Worm (Caenorhabditis elegans): ENCODE measurements around the gene acr-7.
A peak's percentile ranks its signal among the peaks of the same experiment; 100 is the strongest.

Gene acr-7

DNA sequence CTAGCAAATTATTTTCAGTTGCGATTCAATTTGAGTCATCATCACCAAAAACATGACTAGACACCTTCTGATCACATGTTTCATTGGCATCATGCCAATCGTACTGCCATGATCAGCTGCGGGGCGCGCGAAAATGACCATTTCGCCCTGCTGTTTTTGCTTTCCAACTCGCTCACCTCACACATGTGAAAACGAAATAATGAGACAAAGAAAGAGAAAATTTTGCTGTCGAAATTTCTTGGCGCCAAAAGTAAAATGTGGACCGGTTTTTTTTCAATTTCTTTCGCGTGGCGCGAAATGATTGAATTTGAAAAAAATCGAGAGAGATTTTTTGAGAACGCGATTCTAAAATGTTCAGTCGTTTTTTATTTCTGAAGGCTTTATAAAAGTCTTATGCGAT lies 42.7 kb downstream of the acr-7 start (continued):
- no peak for TF ChIP-seq C04F5.9 (tag; optimal IDR thresholded peaks at IDR 0.05)
- TF ChIP-seq unc-130 (tag; optimal IDR thresholded peaks at IDR 0.05) = no peak
- no peak for TF ChIP-seq fkh-10 (GFP tag; optimal IDR thresholded peaks at IDR 0.05)
- TF ChIP-seq hlh-17 (GFP tag; optimal IDR thresholded peaks at IDR 0.05; ENCODE audit: borderline replicate concordance) = no peak
- no peak for TF ChIP-seq rnt-1 (tag; optimal IDR thresholded peaks at IDR 0.05)
- no peak for TF ChIP-seq ama-1 (optimal IDR thresholded peaks at IDR 0.05)
- no peak for TF ChIP-seq unc-30 (tag; optimal IDR thresholded peaks at IDR 0.05)
- peak; percentile 98 for TF ChIP-seq nhr-85 (tag)
- no peak for TF ChIP-seq pqm-1 (tag; optimal IDR thresholded peaks at IDR 0.05)
- peak; percentile 96 for TF ChIP-seq blmp-1 (tag; optimal IDR thresholded peaks at IDR 0.05)
- no peak for TF ChIP-seq unc-98 (GFP tag; IDR thresholded peaks at IDR 0.05)
- peak; percentile 52 for TF ChIP-seq snu-23 (GFP tag; optimal IDR thresholded peaks at IDR 0.05)
- TF ChIP-seq unc-62 (GFP tag; optimal IDR thresholded peaks at IDR 0.05) = no peak
- TF ChIP-seq grh-1 (GFP tag; IDR thresholded peaks at IDR 0.05) = peak; percentile 90
- TF ChIP-seq lsy-2 (tag; optimal IDR thresholded peaks at IDR 0.05) = peak in 1 of 2 experiments; percentile 16
- peak; percentile 19 for TF ChIP-seq nhr-90 (tag; optimal IDR thresholded peaks at IDR 0.05; ENCODE audit: poor library complexity)
- no peak for TF ChIP-seq ets-5 (GFP tag; IDR thresholded peaks at IDR 0.05)
- TF ChIP-seq Y116A8C.19 (tag; optimal IDR thresholded peaks at IDR 0.05; ENCODE audit: borderline replicate concordance) = no peak
- TF ChIP-seq isw-1 (GFP tag; IDR thresholded peaks at IDR 0.05) = no peak
- no peak for TF ChIP-seq efl-3 (GFP tag; optimal IDR thresholded peaks at IDR 0.05)
- TF ChIP-seq nhr-47 (tag; optimal IDR thresholded peaks at IDR 0.05) = peak; percentile 19
- TF ChIP-seq ceh-90 (tag; optimal IDR thresholded peaks at IDR 0.05) = no peak
- peak; percentile 74 for TF ChIP-seq nhr-71 (tag; optimal IDR thresholded peaks at IDR 0.05)
- no peak for TF ChIP-seq jun-1 (tag; optimal IDR thresholded peaks at IDR 0.05)
- TF ChIP-seq egl-13 (tag; optimal IDR thresholded peaks at IDR 0.05) = no peak
- no peak for TF ChIP-seq elt-2 (tag; optimal IDR thresholded peaks at IDR 0.05)
- no peak for TF ChIP-seq nhr-237 (tag; optimal IDR thresholded peaks at IDR 0.05)

DNA sequence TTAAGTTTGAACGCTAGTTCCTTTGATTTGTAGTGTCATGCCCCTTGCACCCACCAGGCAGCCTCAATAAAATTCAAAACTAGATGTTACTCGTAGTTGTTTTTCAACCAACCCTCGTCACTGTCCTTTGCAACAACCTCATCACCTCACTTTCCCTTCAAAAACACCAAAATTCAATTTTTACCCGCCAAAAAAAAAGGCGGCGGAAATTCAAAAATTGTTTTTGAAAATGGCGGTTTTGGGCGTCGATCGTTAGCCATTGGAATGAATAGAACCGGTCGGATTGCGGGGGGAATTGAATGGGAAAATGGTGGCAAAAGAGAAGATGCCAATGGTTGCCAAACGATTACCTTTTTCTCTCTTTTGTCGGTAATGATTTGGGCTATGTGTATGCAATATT lies 43.5 kb downstream of the acr-7 start:
- no peak for TF ChIP-seq vab-15 (tag; optimal IDR thresholded peaks at IDR 0.05)
- TF ChIP-seq lin-35 (GFP tag; optimal IDR thresholded peaks at IDR 0.05) = peak in 1 of 2 experiments; percentile 63
- no peak for TF ChIP-seq elt-3 (tag; optimal IDR thresholded peaks at IDR 0.05)
- TF ChIP-seq blmp-1 (tag; optimal IDR thresholded peaks at IDR 0.05) = peak; percentile 53
- peak in 1 of 2 experiments; percentile 11 for TF ChIP-seq efl-1 (optimal IDR thresholded peaks at IDR 0.05)
- TF ChIP-seq efl-1 (GFP tag; optimal IDR thresholded peaks at IDR 0.05 in 1 of 2) = peak; percentile 46 to 94
- TF ChIP-seq lir-3 (tag; optimal IDR thresholded peaks at IDR 0.05; ENCODE audit: poor library complexity) = no peak
- peak; percentile 17 to 50 (median 40) for TF ChIP-seq dpl-1 (GFP tag; optimal IDR thresholded peaks at IDR 0.05)
- TF ChIP-seq ceh-90 (tag; optimal IDR thresholded peaks at IDR 0.05) = no peak
- TF ChIP-seq lin-14 (GFP tag; optimal IDR thresholded peaks at IDR 0.05) = peak; percentile 17
- peak; percentile 18 for TF ChIP-seq nhr-85 (tag)

DNA sequence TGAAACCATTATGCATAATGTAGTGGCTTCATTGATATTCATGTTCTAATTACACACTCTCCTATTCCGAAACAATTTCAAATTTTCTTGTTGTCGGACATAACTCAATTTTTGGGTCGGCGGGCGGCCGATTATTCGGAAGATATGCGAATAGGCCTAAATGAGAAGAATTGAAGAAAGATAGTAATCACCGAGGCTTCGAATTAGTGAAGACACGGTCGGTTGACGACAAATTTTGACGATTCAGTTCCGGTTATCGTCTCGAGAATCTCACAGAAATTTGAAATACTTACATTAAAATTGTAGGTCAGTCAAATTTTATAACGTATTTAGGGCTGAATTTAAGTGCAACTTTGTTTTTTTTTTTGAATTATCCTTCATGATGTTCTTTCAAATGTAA lies 46.4 kb downstream of the acr-7 start:
- TF ChIP-seq ceh-82 (tag; optimal IDR thresholded peaks at IDR 0.05) (no peak), nhr-85 (tag) (peak; percentile 49), tlp-1 (tag; optimal IDR thresholded peaks at IDR 0.05) (peak; percentile 1), ceh-8 (GFP tag; optimal IDR thresholded peaks at IDR 0.05) (no peak), fkh-4 (tag; optimal IDR thresholded peaks at IDR 0.05; ENCODE audit: borderline replicate concordance) (no peak), mep-1 (tag; optimal IDR thresholded peaks at IDR 0.05) (no peak), blmp-1 (tag; optimal IDR thresholded peaks at IDR 0.05) (peak; percentile 49), nhr-237 (tag; optimal IDR thresholded peaks at IDR 0.05) (no peak), nhr-77 (tag; optimal IDR thresholded peaks at IDR 0.05) (no peak), lin-14 (GFP tag; optimal IDR thresholded peaks at IDR 0.05) (peak; percentile 18), nhr-71 (tag; optimal IDR thresholded peaks at IDR 0.05) (no peak), ceh-63 (GFP tag; optimal IDR thresholded peaks at IDR 0.05) (no peak)

Data from whole organism, L1 larva.